Worm (Caenorhabditis elegans): ENCODE results near the gene rpl-21.
A peak's percentile ranks its signal among the peaks of the same experiment; 100 is the strongest.

- TF ChIP-seq scrt-1 (GFP tag; IDR thresholded peaks at IDR 0.05) (no peak), B0310.2 (tag; optimal IDR thresholded peaks at IDR 0.05) (no peak), ets-7 (tag; optimal IDR thresholded peaks at IDR 0.05) (no peak), hnd-1 (tag; optimal IDR thresholded peaks at IDR 0.05) (no peak), hmbx-1 (tag; optimal IDR thresholded peaks at IDR 0.05) (no peak), ama-1 (optimal IDR thresholded peaks at IDR 0.05) (no peak), aly-1 (tag; optimal IDR thresholded peaks at IDR 0.05) (peak; percentile 26), pes-1 (GFP tag; IDR thresholded peaks at IDR 0.05) (no peak), tbx-11 (GFP tag; IDR thresholded peaks at IDR 0.05) (no peak), ceh-13 (GFP tag; optimal IDR thresholded peaks at IDR 0.05) (no peak), hmg-4 (GFP tag; optimal IDR thresholded peaks at IDR 0.05) (peak; percentile 71), ceh-36 (tag; optimal IDR thresholded peaks at IDR 0.05) (no peak)
Measured at ce11 chrIII:8126978-8127377, 3.0 kb downstream of the rpl-21 start.

All from whole organism, early embryonic.